Worm (Caenorhabditis elegans) whole organism, L3 larva: ENCODE data around the gene ucr-2.3.

ENCODE experiments used
- ama-1 ChIP-seq: fragments of 150-350 bp; optimal IDR thresholded peaks from 2 replicates; lab custom pipeline; 2018
- daf-12 ChIP-seq: fragments of 150-350 bp; optimal IDR thresholded peaks from 2 replicates; lab custom pipeline; 2014; ENCODE audit warnings: missing biosample characterization, missing genetic modification reagents, missing genetic modification characterization
- elt-1 ChIP-seq: fragments of 150-350 bp; optimal IDR thresholded peaks from 2 replicates; lab custom pipeline; 2014; ENCODE audit warnings: missing biosample characterization, missing genetic modification characterization
- elt-3 ChIP-seq, 3 experiments: fragments of 150-350 bp in 1 of 3; sonication (generic microtip) in 2 of 3; optimal IDR thresholded peaks; 2 replicates in 2 of 3; 4 replicates in 1 of 3; lab custom pipeline; 2014 to 2017; ENCODE audit warnings: missing biosample characterization in 3 of 3, missing genetic modification characterization in 3 of 3
- lin-15B ChIP-seq: fragments of 150-350 bp; optimal IDR thresholded peaks from 2 replicates; lab custom pipeline; 2014; ENCODE audit warnings: missing biosample characterization, missing genetic modification characterization
- lin-39 ChIP-seq: fragments of 150-350 bp; optimal IDR thresholded peaks from 2 replicates; lab custom pipeline; 2018; ENCODE audit warnings: missing biosample characterization, missing genetic modification reagents, missing genetic modification characterization
- mdl-1 ChIP-seq: fragments of 150-350 bp; optimal IDR thresholded peaks from 2 replicates; lab custom pipeline; 2014; ENCODE audit warnings: missing biosample characterization, missing genetic modification characterization
- nhr-12 ChIP-seq: fragments of 150-350 bp; optimal IDR thresholded peaks from 2 replicates; lab custom pipeline; 2014; ENCODE audit warnings: missing biosample characterization, missing genetic modification characterization
- nhr-76 ChIP-seq: fragments of 150-350 bp; sonication (generic microtip); optimal IDR thresholded peaks from 5 replicates; lab custom pipeline; 2014; ENCODE audit warnings: missing biosample characterization, missing genetic modification characterization
- snpc-4 ChIP-seq: fragments of 150-350 bp; optimal IDR thresholded peaks from 2 replicates; lab custom pipeline; 2014; ENCODE audit warnings: missing biosample characterization, missing genetic modification characterization
- unc-62 ChIP-seq: fragments of 150-350 bp; sonication (generic microtip); optimal IDR thresholded peaks from 4 replicates; lab custom pipeline; 2014; ENCODE audit warnings: missing biosample characterization, missing genetic modification reagents, missing genetic modification characterization
- ztf-11 ChIP-seq: fragments of 150-350 bp; optimal IDR thresholded peaks from 2 replicates; lab custom pipeline; 2014; ENCODE audit warnings: missing biosample characterization, missing genetic modification characterization
- ztf-4 ChIP-seq: fragments of 150-350 bp; optimal IDR thresholded peaks from 2 replicates; lab custom pipeline; 2014; ENCODE audit warnings: missing biosample characterization, missing genetic modification characterization

DNA sequence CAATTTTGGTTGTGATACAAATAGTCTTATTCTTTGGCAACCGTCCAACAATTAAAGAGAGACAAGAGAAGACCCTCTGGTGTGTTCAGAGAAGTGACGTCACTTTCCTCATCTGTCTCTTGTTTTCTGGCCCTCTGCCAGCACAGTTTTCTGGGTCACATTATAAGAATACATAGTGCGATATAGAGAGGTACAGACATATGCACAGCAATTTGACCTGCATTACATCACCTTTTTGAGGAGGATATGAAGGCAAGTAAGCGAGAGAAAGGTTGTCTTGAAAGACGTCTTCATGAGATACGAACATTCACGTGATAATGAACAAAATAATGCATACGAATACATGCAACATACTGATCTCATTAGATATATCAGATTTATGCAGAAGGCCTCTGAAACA is 9.1 kb upstream of the ucr-2.3 start:
- TF ChIP-seq nhr-76 (no peak), lin-39 (tag; lab: Kevin White, UChicago) (no peak), daf-12 (tag; lab: Kevin White, UChicago) (no peak), unc-62 (GFP tag; lab: Kevin White, UChicago) (no peak), elt-3 (tag; optimal IDR thresholded peaks at IDR 0.05; lab: Kevin White, UChicago) (no peak), ztf-4 (tag; lab: Kevin White, UChicago) (no peak), elt-1 (tag; lab: Kevin White, UChicago) (no peak), mdl-1 (tag; lab: Kevin White, UChicago) (no peak), snpc-4 (no peak), ama-1 (lab: Kevin White, UChicago) (no peak), nhr-12 (tag; lab: Kevin White, UChicago) (no peak), ztf-11 (tag; lab: Kevin White, UChicago) (no peak), lin-15B (tag; lab: Kevin White, UChicago) (no peak)
